Worm (Caenorhabditis elegans) whole organism, L1 larva: ENCODE data around the gene K08E7.8.

Experiments
- F16B12.6 ChIP-seq: fragments of 150-350 bp; optimal IDR thresholded peaks from 2 replicates; lab custom pipeline; 2014; ENCODE audit warnings: missing biosample characterization, missing genetic modification characterization
- aha-1 ChIP-seq: fragments of 150-350 bp; optimal IDR thresholded peaks from 2 replicates; lab custom pipeline; 2014; ENCODE audit warnings: missing biosample characterization, missing genetic modification characterization
- blmp-1 ChIP-seq: fragments of 150-350 bp; optimal IDR thresholded peaks from 2 replicates; lab custom pipeline; 2014; ENCODE audit warnings: missing biosample characterization, missing genetic modification characterization
- dpl-1 ChIP-seq, 3 experiments: fragments of 150-350 bp in 2 of 3; sonication (generic microtip) in 1 of 3; optimal IDR thresholded peaks; 2 replicates each; lab custom pipeline; 2014 to 2017; ENCODE audit warnings: missing biosample characterization in 3 of 3, missing genetic modification characterization in 3 of 3, missing genetic modification reagents in 3 of 3
- dsc-1 ChIP-seq: sonication (generic microtip); optimal IDR thresholded peaks from 2 replicates; lab custom pipeline; 2016; ENCODE audit warnings: mild to moderate bottlenecking, missing genetic modification characterization, missing compliant biosample characterization
- egl-13 ChIP-seq: sonication (generic microtip); optimal IDR thresholded peaks from 2 replicates; lab custom pipeline; 2016; ENCODE audit warnings: missing genotype, missing genetic modification reagents, missing genetic modification characterization, missing compliant biosample characterization
- egl-27 ChIP-seq, 2 experiments: fragments of 150-350 bp in 1 of 2; sonication (generic microtip); optimal IDR thresholded peaks; 3 replicates each; lab custom pipeline; 2017 to 2018; ENCODE audit warnings: missing biosample characterization in 2 of 2, missing genetic modification characterization in 2 of 2, missing genetic modification reagents in 2 of 2
- elt-2 ChIP-seq: sonication (generic microtip); optimal IDR thresholded peaks from 2 replicates; lab custom pipeline; 2016; ENCODE audit warnings: missing genetic modification characterization, mild to moderate bottlenecking, inconsistent platforms, missing compliant biosample characterization, missing genetic modification reagents
- fkh-10 ChIP-seq: sonication (generic microtip); optimal IDR thresholded peaks from 2 replicates; lab custom pipeline; 2017; ENCODE audit warnings: missing biosample characterization, missing genetic modification reagents, missing genetic modification characterization
- fos-1 ChIP-seq: fragments of 150-350 bp; optimal IDR thresholded peaks from 2 replicates; lab custom pipeline; 2014; ENCODE audit warnings: missing biosample characterization, missing genetic modification characterization
- grh-1 ChIP-seq: fragments of 200-800 bp; sonication (Bioruptor generic); IDR thresholded peaks from 2 replicates; pipeline ENCODE4 v1.3.6; 2022; ENCODE audit warnings: missing genetic modification reagents, missing genetic modification characterization, missing compliant biosample characterization
- hlh-17 ChIP-seq: fragments of 200-800 bp; sonication (Bioruptor generic); optimal IDR thresholded peaks from 2 replicates; lab custom pipeline; 2018; ENCODE audit warnings: missing genetic modification characterization, mild to moderate bottlenecking, missing compliant biosample characterization, moderate library complexity, borderline replicate concordance
- lin-14 ChIP-seq: fragments of 200-800 bp; sonication (Bioruptor generic); optimal IDR thresholded peaks from 2 replicates; lab custom pipeline; 2018; ENCODE audit warnings: mild to moderate bottlenecking, missing genetic modification characterization, moderate library complexity, missing compliant biosample characterization
- lin-15B ChIP-seq: fragments of 150-350 bp; sonication (generic microtip); optimal IDR thresholded peaks from 3 replicates; lab custom pipeline; 2014; ENCODE audit warnings: missing biosample characterization, missing genetic modification characterization
- lin-35 ChIP-seq, 2 experiments: fragments of 150-350 bp; optimal IDR thresholded peaks; 2 replicates each; lab custom pipeline; 2014; ENCODE audit warnings: missing biosample characterization in 2 of 2, missing genetic modification characterization in 2 of 2, missing genetic modification reagents in 2 of 2
- lin-39 ChIP-seq: fragments of 150-350 bp; optimal IDR thresholded peaks from 2 replicates; lab custom pipeline; 2014; ENCODE audit warnings: missing biosample characterization, missing genetic modification reagents, missing genetic modification characterization
- lir-3 ChIP-seq: sonication (generic microtip); optimal IDR thresholded peaks from 2 replicates; lab custom pipeline; 2016; ENCODE audit warnings: mild to moderate bottlenecking, missing genetic modification characterization, moderate library complexity, missing compliant biosample characterization; ENCODE audit not compliant: poor library complexity
- lsy-2 ChIP-seq, 2 experiments: fragments of 150-350 bp; optimal IDR thresholded peaks; 2 replicates each; lab custom pipeline; 2014; ENCODE audit warnings: missing biosample characterization in 2 of 2, missing genetic modification characterization in 2 of 2
- mab-9 ChIP-seq: fragments of 200-800 bp; sonication (Bioruptor generic); IDR thresholded peaks from 2 replicates; pipeline ENCODE4 v1.3.6; 2022; ENCODE audit warnings: missing genetic modification reagents, missing genetic modification characterization, missing compliant biosample characterization
- nhr-237 ChIP-seq: fragments of 150-350 bp; optimal IDR thresholded peaks from 2 replicates; lab custom pipeline; 2014; ENCODE audit warnings: missing biosample characterization, missing genetic modification characterization
- nhr-85 ChIP-seq: sonication (generic microtip); peaks from one replicate; lab custom pipeline; 2016; ENCODE audit warnings: missing genetic modification characterization, inconsistent platforms, missing compliant biosample characterization
- nhr-90 ChIP-seq: sonication (generic microtip); optimal IDR thresholded peaks from 2 replicates; lab custom pipeline; 2016; ENCODE audit warnings: mild to moderate bottlenecking, missing genetic modification characterization, missing compliant biosample characterization; ENCODE audit not compliant: poor library complexity
- snpc-4 ChIP-seq: fragments of 150-350 bp; optimal IDR thresholded peaks from 2 replicates; lab custom pipeline; 2014; ENCODE audit warnings: missing biosample characterization, missing genetic modification characterization
- sox-4 ChIP-seq: sonication (generic microtip); optimal IDR thresholded peaks from 2 replicates; lab custom pipeline; 2016; ENCODE audit warnings: missing genetic modification characterization, missing compliant biosample characterization
- sup-37 ChIP-seq: fragments of 200-800 bp; sonication (Bioruptor generic); optimal IDR thresholded peaks from 2 replicates; lab custom pipeline; 2018; ENCODE audit warnings: mild to moderate bottlenecking, missing genetic modification characterization, missing compliant biosample characterization
- unc-30 ChIP-seq: sonication (generic microtip); optimal IDR thresholded peaks from 2 replicates; lab custom pipeline; 2017; ENCODE audit warnings: missing biosample characterization, missing genetic modification characterization
- unc-62 ChIP-seq: fragments of 150-350 bp; optimal IDR thresholded peaks from 2 replicates; lab custom pipeline; 2014; ENCODE audit warnings: missing biosample characterization, missing genetic modification reagents, missing genetic modification characterization
- unc-98 ChIP-seq: fragments of 200-800 bp; sonication (Bioruptor generic); IDR thresholded peaks from 2 replicates; pipeline ENCODE4 v1.3.6; 2022; ENCODE audit warnings: missing genetic modification characterization, missing compliant biosample characterization
- vab-15 ChIP-seq: sonication (generic microtip); optimal IDR thresholded peaks from 2 replicates; lab custom pipeline; 2017; ENCODE audit warnings: missing genotype, mild to moderate bottlenecking, missing genetic modification characterization, missing compliant biosample characterization
- zag-1 ChIP-seq: fragments of 150-350 bp; optimal IDR thresholded peaks from 2 replicates; lab custom pipeline; 2014; ENCODE audit warnings: missing biosample characterization, missing genetic modification characterization
- ztf-4 ChIP-seq: fragments of 150-350 bp; optimal IDR thresholded peaks from 2 replicates; lab custom pipeline; 2014; ENCODE audit warnings: missing biosample characterization, missing genetic modification characterization

Gene K08E7.8

DNA sequence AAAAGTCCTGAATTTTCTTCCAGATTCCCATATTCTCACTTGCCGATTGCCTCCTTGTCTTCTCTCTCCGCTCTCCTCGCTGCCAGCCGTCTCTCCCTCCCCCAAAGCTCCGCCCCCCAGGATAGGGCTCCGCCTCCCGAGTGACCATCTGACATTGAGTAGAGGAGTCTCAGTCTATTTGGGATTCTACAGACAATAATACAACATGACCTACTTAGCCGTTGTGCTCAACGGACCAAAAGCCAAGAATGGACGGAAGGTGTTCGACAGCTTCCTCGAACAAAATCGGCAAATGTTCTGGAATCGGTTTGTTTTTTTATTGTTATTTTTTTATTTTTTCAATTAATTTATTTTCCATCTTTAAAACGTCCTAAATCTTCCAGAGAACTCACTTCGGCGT is 43.9 kb downstream of the K08E7.8 start, which contains the start of gene ham-1:
ham-1 (plus strand) TSS at position 173 of the 400 bp plus-strand sequence.
- no peak for TF ChIP-seq snpc-4 (tag; lab: Kevin White, UChicago)
- TF ChIP-seq unc-98 (GFP tag; lab: Robert Waterston, UW): no peak
- TF ChIP-seq, all 84 proteins: peak for 0

DNA sequence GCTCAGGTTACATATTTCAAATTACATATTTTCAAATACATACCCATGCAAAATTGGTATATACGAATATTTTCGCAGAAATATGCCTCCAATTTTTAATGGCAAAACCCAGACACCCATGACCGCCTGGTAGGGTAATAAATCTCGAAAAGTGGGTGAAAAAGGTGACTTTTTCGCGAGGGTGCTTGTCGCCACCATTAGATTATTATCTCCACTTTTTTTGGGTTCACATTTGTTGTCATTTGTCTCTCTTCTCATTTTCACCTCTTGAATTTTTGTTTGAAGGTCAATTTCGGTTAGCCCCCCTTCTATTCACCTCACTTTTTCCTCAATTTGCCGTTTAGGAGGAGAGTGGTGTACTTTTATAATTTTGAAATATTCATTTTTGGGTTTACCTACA is 45.6 kb downstream of the K08E7.8 start:
- TF ChIP-seq unc-30 (tag; lab: Kevin White, UChicago) (no peak), mab-9 (GFP tag; lab: Robert Waterston, UW) (no peak), lin-14 (GFP tag; lab: Kevin White, UChicago) (peak; percentile 13), lir-3 (tag; lab: Kevin White, UChicago) (no peak), lsy-2 (tag; optimal IDR thresholded peaks at IDR 0.05; lab: Kevin White, UChicago) (no peak), vab-15 (tag; lab: Kevin White, UChicago) (no peak), F16B12.6 (tag; lab: Kevin White, UChicago) (no peak), sup-37 (GFP tag; lab: Kevin White, UChicago) (no peak), sox-4 (tag; lab: Kevin White, UChicago) (no peak), blmp-1 (tag; lab: Kevin White, UChicago) (peak; percentile 13), lin-35 (GFP tag; optimal IDR thresholded peaks at IDR 0.05; lab: Kevin White, UChicago) (no peak), elt-2 (tag; lab: Kevin White, UChicago) (no peak), lin-39 (tag; lab: Kevin White, UChicago) (no peak), nhr-85 (tag; lab: Kevin White, UChicago) (peak; percentile 84)
- TF ChIP-seq, all 84 proteins: peak for 3

DNA sequence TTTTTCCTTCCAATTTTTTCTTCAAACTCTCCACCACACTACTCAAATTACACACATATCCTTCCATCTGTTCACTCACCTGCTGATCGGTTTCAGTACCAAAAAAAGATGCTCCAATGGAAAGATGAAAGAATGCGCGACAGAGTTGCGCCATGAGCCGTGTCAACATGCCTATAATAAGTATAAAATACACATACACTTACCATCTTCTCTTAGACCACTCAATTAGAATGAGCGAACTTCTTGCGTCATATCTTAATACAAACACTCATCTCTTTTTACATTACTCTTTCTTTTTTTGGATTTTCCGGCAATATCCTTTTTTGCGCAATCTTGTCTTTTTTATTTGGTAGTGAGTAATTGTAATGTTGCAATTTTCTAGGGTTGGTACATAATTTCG is 48.2 kb downstream of the K08E7.8 start:
- TF ChIP-seq grh-1 (GFP tag; lab: Robert Waterston, UW) (no peak), dpl-1 (GFP tag; optimal IDR thresholded peaks at IDR 0.05; lab: Kevin White, UChicago) (no peak), fos-1 (tag; lab: Kevin White, UChicago) (no peak), snpc-4 (tag; lab: Kevin White, UChicago) (no peak), fkh-10 (no peak), egl-13 (no peak), hlh-17 (no peak), nhr-90 (tag; lab: Kevin White, UChicago) (no peak), nhr-237 (no peak), ztf-4 (tag; lab: Kevin White, UChicago) (no peak), zag-1 (tag; lab: Kevin White, UChicago) (no peak)
- TF ChIP-seq, all 84 proteins: peak for 0

DNA sequence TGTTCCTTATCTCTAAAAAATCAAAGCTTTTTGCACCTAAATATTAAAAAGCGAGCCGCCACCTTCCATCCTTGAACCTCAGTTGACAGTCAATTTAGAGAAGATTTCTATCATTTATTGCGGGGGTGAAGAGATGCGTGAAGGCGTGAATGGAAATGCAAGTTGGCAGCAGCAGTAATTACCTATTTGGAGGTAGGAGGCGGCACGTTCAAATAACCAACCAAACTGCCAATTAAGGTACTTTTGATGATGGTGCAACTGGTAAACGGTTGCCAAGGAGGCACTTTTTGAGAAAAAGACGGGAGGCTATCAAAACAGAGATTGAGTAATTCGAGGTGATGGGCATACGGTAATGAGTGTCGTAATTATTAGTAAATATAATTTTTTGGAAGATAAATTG is 49.5 kb downstream of the K08E7.8 start:
- TF ChIP-seq nhr-85 (tag; lab: Kevin White, UChicago): no peak
- TF ChIP-seq egl-27 (tag; optimal IDR thresholded peaks at IDR 0.05; lab: Kevin White, UChicago): no peak
- TF ChIP-seq aha-1: no peak
- TF ChIP-seq unc-62 (GFP tag; lab: Kevin White, UChicago): no peak
- no peak for TF ChIP-seq lin-35 (GFP tag; optimal IDR thresholded peaks at IDR 0.05; lab: Kevin White, UChicago)
- TF ChIP-seq lin-15B (tag; lab: Kevin White, UChicago): no peak
- no peak for TF ChIP-seq dsc-1
- TF ChIP-seq sox-4 (tag; lab: Kevin White, UChicago): no peak
